Worm (Caenorhabditis elegans) whole organism, young adult: ENCODE measurements around the gene T19C4.24.

Experiments
- B0019.2 ChIP-seq: fragments of 200-800 bp; sonication (Bioruptor generic); conservative IDR thresholded peaks from 2 replicates; pipeline ENCODE4 v1.3.6; 2022; ENCODE audit warnings: missing genetic modification reagents, missing genetic modification characterization, missing compliant biosample characterization
- C17E4.6 ChIP-seq: fragments of 200-800 bp; sonication (Bioruptor generic); IDR thresholded peaks from 2 replicates; pipeline ENCODE4 v1.3.6; 2022; ENCODE audit warnings: missing genetic modification reagents, missing genetic modification characterization, missing compliant biosample characterization
- ZK185.1 ChIP-seq: sonication (generic microtip); optimal IDR thresholded peaks from 2 replicates; lab custom pipeline; 2016; ENCODE audit warnings: mild to moderate bottlenecking, missing genetic modification characterization, missing compliant biosample characterization; ENCODE audit not compliant: poor library complexity, severe bottlenecking
- athp-1 ChIP-seq: sonication (generic microtip); optimal IDR thresholded peaks from 2 replicates; lab custom pipeline; 2017; ENCODE audit warnings: mild to moderate bottlenecking, missing genetic modification characterization, missing compliant biosample characterization
- ceh-100 ChIP-seq: fragments of 200-800 bp; sonication (Bioruptor generic); IDR thresholded peaks from 2 replicates; pipeline ENCODE4 v1.3.6; 2022; ENCODE audit warnings: missing genetic modification reagents, missing genetic modification characterization, missing compliant biosample characterization
- ceh-79 ChIP-seq: sonication (generic microtip); optimal IDR thresholded peaks from 2 replicates; lab custom pipeline; 2017; ENCODE audit warnings: mild to moderate bottlenecking, missing genetic modification characterization, missing compliant biosample characterization
- hmg-1.2 ChIP-seq: fragments of 200-800 bp; sonication (Bioruptor generic); IDR thresholded peaks from 2 replicates; pipeline ENCODE4 v1.3.6; 2022; ENCODE audit warnings: missing genetic modification reagents, missing genetic modification characterization, missing compliant biosample characterization
- let-607 ChIP-seq, 2 experiments: fragments of 200-800 bp in 1 of 2; sonication (Bioruptor generic) in 1 of 2; sonication (generic microtip) in 1 of 2; optimal IDR thresholded peaks; 2 replicates each; lab custom pipeline; 2016 to 2018; ENCODE audit warnings: mild to moderate bottlenecking in 2 of 2, missing compliant biosample characterization in 2 of 2, missing genetic modification characterization in 2 of 2, moderate library complexity in 2 of 2, missing genotype in 1 of 2
- sea-2 ChIP-seq: fragments of 200-800 bp; sonication (Bioruptor generic); IDR thresholded peaks from 2 replicates; pipeline ENCODE4 v1.3.6; 2022; ENCODE audit warnings: missing genetic modification characterization, missing compliant biosample characterization
- snpc-4 ChIP-seq, 5 experiments: fragments of 150-350 bp in 1 of 5; sonication (generic microtip) in 4 of 5; optimal IDR thresholded peaks; 2 replicates each; lab custom pipeline; 2014 to 2018; ENCODE audit warnings: missing genetic modification characterization in 5 of 5, missing biosample characterization in 3 of 5, antibody characterized with exemption in 2 of 5, mild to moderate bottlenecking in 2 of 5, missing compliant biosample characterization in 2 of 5, missing genotype in 2 of 5, moderate library complexity in 2 of 5, missing genetic modification reagents in 1 of 5
- unc-62 ChIP-seq: fragments of 150-350 bp; optimal IDR thresholded peaks from 2 replicates; lab custom pipeline; 2014; ENCODE audit warnings: missing biosample characterization, missing genetic modification reagents, missing genetic modification characterization
- ztf-25 ChIP-seq: fragments of 200-800 bp; sonication (Bioruptor generic); IDR thresholded peaks from 2 replicates; pipeline ENCODE4 v1.3.6; 2022; ENCODE audit warnings: missing genetic modification reagents, missing genetic modification characterization, missing compliant biosample characterization

DNA sequence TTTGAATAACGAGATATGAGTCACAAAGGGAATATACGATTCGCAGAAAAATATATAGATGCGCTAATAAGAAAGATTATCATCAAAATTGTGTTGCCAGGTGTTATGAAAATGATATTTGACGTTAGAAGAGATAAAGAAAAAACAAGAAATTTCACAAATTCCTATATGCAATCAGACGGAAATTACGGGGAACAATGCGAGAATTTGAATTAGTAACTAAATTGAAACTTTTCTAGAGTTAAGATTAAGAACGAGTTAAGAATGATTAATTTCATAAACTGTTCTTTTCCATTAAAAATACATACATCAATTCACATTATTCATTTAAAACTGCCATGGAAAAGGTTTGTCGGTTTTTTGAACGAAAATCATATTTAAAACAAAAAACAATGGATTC, 49.3 kb upstream of the T19C4.24 start, which contains the start of gene clc-6:
- TF ChIP-seq C17E4.6 (GFP tag; lab: Robert Waterston, UW) (no peak), B0019.2 (no peak), hmg-1.2 (no peak), sea-2 (GFP tag; lab: Robert Waterston, UW) (no peak), ZK185.1 (no peak), let-607 (tag; optimal IDR thresholded peaks at IDR 0.05; lab: Kevin White, UChicago) (no peak), snpc-4 (GFP tag; optimal IDR thresholded peaks at IDR 0.05; lab: Kevin White, UChicago) (no peak), snpc-4 (tag; optimal IDR thresholded peaks at IDR 0.05; lab: Kevin White, UChicago) (no peak), unc-62 (GFP tag; lab: Kevin White, UChicago) (no peak), ceh-79 (tag; lab: Kevin White, UChicago) (no peak), athp-1 (tag; lab: Kevin White, UChicago) (no peak), ceh-100 (GFP tag; lab: Robert Waterston, UW) (no peak), ztf-25 (GFP tag; lab: Robert Waterston, UW) (no peak)
